Worm (Caenorhabditis elegans): Measurements from ENCODE around the gene F58B4.7.

F58B4.7 gene

ce11 chrV:10918373-10918772, 4.8 kb downstream of the F58B4.7 start, which contains the start of gene F58B4.2:
Gene F58B4.2 (minus strand): TSS chrV:10918473.
- TF ChIP-seq ZK546.5 (tag; optimal IDR thresholded peaks at IDR 0.05) (no peak), hmg-11 (tag; optimal IDR thresholded peaks at IDR 0.05) (no peak), lsy-12 (tag; optimal IDR thresholded peaks at IDR 0.05) (no peak), ceh-9 (tag; optimal IDR thresholded peaks at IDR 0.05) (no peak), zag-1 (tag; optimal IDR thresholded peaks at IDR 0.05) (no peak), eor-1 (tag; optimal IDR thresholded peaks at IDR 0.05) (no peak), ztf-11 (tag; optimal IDR thresholded peaks at IDR 0.05) (no peak), nhr-237 (tag; optimal IDR thresholded peaks at IDR 0.05) (no peak), mdl-1 (tag; optimal IDR thresholded peaks at IDR 0.05) (no peak), nfya-1 (tag; optimal IDR thresholded peaks at IDR 0.05; ENCODE audit: insufficient read depth) (no peak), skn-1 (tag; optimal IDR thresholded peaks at IDR 0.05) (no peak)

DNA sequence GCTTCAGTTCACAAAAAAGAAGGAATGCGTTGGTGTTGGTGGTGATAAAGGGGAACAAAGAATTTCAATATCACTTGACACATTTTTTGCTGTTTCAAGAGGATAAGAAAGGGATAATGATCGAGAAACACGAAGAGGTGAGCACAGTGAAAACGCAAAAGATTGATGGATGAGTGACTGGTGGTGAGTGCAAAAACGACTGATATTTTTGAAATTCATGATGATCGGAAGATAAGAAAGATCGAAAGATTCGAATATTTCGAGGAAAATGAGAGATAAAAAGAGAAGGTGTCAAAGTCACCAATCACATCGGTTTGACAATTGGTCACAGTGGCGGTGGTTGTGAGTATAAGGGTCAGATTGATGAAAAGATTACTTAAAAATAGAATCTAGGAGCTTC, 7.2 kb downstream of the F58B4.7 start:
- TF ChIP-seq zag-1 (tag; optimal IDR thresholded peaks at IDR 0.05) (no peak), unc-62 (GFP tag; optimal IDR thresholded peaks at IDR 0.05) (peak; percentile 82), nfya-1 (tag; optimal IDR thresholded peaks at IDR 0.05; ENCODE audit: insufficient read depth) (peak; percentile 15), elt-1 (tag; optimal IDR thresholded peaks at IDR 0.05) (peak; percentile 76)

DNA sequence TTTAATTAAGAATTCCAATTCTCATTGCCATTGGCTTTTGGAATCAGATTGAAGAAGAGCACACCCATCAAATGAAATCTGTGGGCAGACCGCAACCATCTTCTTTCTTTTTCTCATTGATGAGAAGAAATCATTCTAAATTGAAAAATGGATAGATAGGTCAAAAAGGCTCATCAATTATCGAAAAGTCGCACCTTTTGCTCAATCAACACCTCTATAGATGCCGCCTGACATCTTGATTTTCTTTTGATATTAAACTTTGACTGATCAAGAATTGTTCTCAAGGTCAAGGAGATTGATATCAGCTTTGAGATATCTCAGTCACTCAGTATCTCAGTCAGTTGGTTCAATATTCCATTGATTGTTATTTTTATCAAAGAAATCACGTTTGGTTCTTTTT, 13.2 kb downstream of the F58B4.7 start:
- TF ChIP-seq egl-5 (tag; optimal IDR thresholded peaks at IDR 0.05) (no peak), lin-39 (tag; optimal IDR thresholded peaks at IDR 0.05) (no peak), fkh-2 (tag; optimal IDR thresholded peaks at IDR 0.05) (no peak), eor-1 (tag; optimal IDR thresholded peaks at IDR 0.05) (no peak), nfya-1 (tag; optimal IDR thresholded peaks at IDR 0.05; ENCODE audit: insufficient read depth) (no peak), snpc-4 (tag; optimal IDR thresholded peaks at IDR 0.05) (no peak), pha-4 (tag; optimal IDR thresholded peaks at IDR 0.05) (no peak), R02D3.7 (tag; optimal IDR thresholded peaks at IDR 0.05) (no peak)

ce11 chrV:10909071-10909470, 14.1 kb downstream of the F58B4.7 start, which contains the start of gene zzz-1:
Gene zzz-1 (minus strand): TSS chrV:10909171.
- TF ChIP-seq egl-5 (tag; optimal IDR thresholded peaks at IDR 0.05) (no peak), nhr-76 (tag; optimal IDR thresholded peaks at IDR 0.05) (no peak), unc-39 (tag; optimal IDR thresholded peaks at IDR 0.05) (no peak), elt-1 (tag; optimal IDR thresholded peaks at IDR 0.05) (peak; percentile 86)

- TF ChIP-seq nfya-1 (tag; optimal IDR thresholded peaks at IDR 0.05; ENCODE audit: insufficient read depth) (peak; percentile 39), lsy-12 (tag; optimal IDR thresholded peaks at IDR 0.05) (no peak), fos-1 (tag; optimal IDR thresholded peaks at IDR 0.05) (no peak), mdl-1 (tag; optimal IDR thresholded peaks at IDR 0.05) (no peak), ceh-16 (tag; optimal IDR thresholded peaks at IDR 0.05) (no peak), unc-39 (tag; optimal IDR thresholded peaks at IDR 0.05) (no peak), ama-1 (optimal IDR thresholded peaks at IDR 0.05) (no peak), ZK546.5 (tag; optimal IDR thresholded peaks at IDR 0.05) (no peak), nhr-67 (tag; optimal IDR thresholded peaks at IDR 0.05) (no peak), elt-3 (tag; optimal IDR thresholded peaks at IDR 0.05) (no peak), nhr-43 (tag; optimal IDR thresholded peaks at IDR 0.05; ENCODE audit: poor library complexity, severe bottlenecking) (no peak), nhr-237 (tag; optimal IDR thresholded peaks at IDR 0.05) (no peak), fkh-10 (GFP tag; optimal IDR thresholded peaks at IDR 0.05) (peak; percentile 52), pqm-1 (tag; optimal IDR thresholded peaks at IDR 0.05) (no peak), lin-39 (tag; optimal IDR thresholded peaks at IDR 0.05) (peak; percentile 52), aly-2 (tag; optimal IDR thresholded peaks at IDR 0.05) (no peak), hmg-11 (tag; optimal IDR thresholded peaks at IDR 0.05) (peak; percentile 48), mml-1 (tag; optimal IDR thresholded peaks at IDR 0.05) (no peak)
Measured at ce11 chrV:10904795-10905194, 18.3 kb downstream of the F58B4.7 start.

DNA sequence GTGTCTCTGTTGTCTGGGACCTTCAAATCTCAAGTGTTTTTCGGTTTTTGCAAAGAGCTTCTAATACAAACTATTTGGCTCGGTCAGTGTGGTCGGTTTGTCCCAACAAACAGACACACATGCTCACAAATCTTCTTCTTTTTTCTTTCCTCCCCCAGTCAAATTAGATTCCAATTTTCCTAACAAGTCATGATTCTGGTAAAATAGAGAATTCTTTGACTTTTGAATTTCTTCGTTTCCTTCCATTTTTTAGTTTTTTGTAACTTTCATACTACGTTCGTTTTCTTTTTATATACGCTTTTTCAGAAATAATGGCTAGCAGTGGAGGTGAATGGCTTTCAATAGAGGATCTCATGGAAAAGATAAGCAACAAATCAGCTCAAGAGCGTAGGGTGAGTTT, 19.4 kb downstream of the F58B4.7 start, which contains the start of gene F32D8.15:
Gene F32D8.15 (plus strand): TSS at position 301 of the 400 bp plus-strand sequence.
- TF ChIP-seq eor-1 (tag; optimal IDR thresholded peaks at IDR 0.05) (no peak), ceh-82 (tag; optimal IDR thresholded peaks at IDR 0.05) (no peak), unc-39 (tag; optimal IDR thresholded peaks at IDR 0.05) (no peak), lin-39 (tag; optimal IDR thresholded peaks at IDR 0.05) (no peak), ceh-28 (tag; optimal IDR thresholded peaks at IDR 0.05) (no peak), ztf-11 (tag; optimal IDR thresholded peaks at IDR 0.05) (no peak), mdl-1 (tag; optimal IDR thresholded peaks at IDR 0.05) (no peak), nhr-67 (tag; optimal IDR thresholded peaks at IDR 0.05) (no peak), nhr-25 (tag; optimal IDR thresholded peaks at IDR 0.05) (no peak), skn-1 (tag; optimal IDR thresholded peaks at IDR 0.05) (no peak), lin-15B (tag; optimal IDR thresholded peaks at IDR 0.05) (no peak), daf-12 (tag; optimal IDR thresholded peaks at IDR 0.05) (no peak), lsy-12 (tag; optimal IDR thresholded peaks at IDR 0.05) (no peak), ceh-16 (tag; optimal IDR thresholded peaks at IDR 0.05) (no peak), zag-1 (tag; optimal IDR thresholded peaks at IDR 0.05) (no peak), ZK546.5 (tag; optimal IDR thresholded peaks at IDR 0.05) (no peak), fos-1 (tag; optimal IDR thresholded peaks at IDR 0.05) (no peak), elt-1 (tag; optimal IDR thresholded peaks at IDR 0.05) (no peak), pqm-1 (tag; optimal IDR thresholded peaks at IDR 0.05) (no peak)
